Worm (Caenorhabditis elegans): ENCODE results near the gene F18E3.13.

DNA sequence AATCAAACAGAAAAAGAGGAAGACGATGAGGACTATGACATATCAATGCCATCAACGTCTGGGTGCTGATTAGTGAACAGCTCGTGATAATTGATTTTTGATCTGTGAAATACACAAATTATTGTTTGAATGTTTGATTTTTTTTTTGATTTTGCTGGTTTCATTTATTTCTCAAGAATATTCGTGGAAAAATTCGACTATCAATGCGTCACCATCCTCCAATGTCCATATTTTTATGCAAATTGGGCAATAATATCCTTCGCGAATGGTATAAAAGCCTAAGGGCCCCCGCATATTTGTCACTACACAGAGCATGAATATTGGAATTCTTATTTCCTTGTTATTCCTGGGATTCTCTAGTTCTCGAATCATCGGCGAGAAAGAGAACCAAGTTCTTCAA lies 23.8 kb downstream of the F18E3.13 start, which contains the start of gene try-13:
- TF ChIP-seq rnt-1 (tag; optimal IDR thresholded peaks at IDR 0.05) = no peak
- no peak for TF ChIP-seq nhr-11 (tag; optimal IDR thresholded peaks at IDR 0.05)
- no peak for TF ChIP-seq ets-4 (tag; optimal IDR thresholded peaks at IDR 0.05)
- no peak for TF ChIP-seq F13H6.1 (tag; optimal IDR thresholded peaks at IDR 0.05)
- TF ChIP-seq tbx-7 (tag; optimal IDR thresholded peaks at IDR 0.05) = no peak
- TF ChIP-seq fkh-10 (GFP tag; optimal IDR thresholded peaks at IDR 0.05) = no peak
- TF ChIP-seq ceh-48 (tag; optimal IDR thresholded peaks at IDR 0.05) = no peak

All from whole organism, late embryonic.